Worm (Caenorhabditis elegans) whole organism, young adult: Measurements from ENCODE around the gene C13A2.9.
"Not testable (repeated sequence)": the region's sequence is repeated elsewhere in the genome, so short reads cannot be mapped to it uniquely, and the experiment has no call there.

ENCODE experiments used
- C06A6.2 ChIP-seq: fragments of 200-800 bp; sonication (Bioruptor generic); conservative IDR thresholded peaks from 2 replicates; pipeline ENCODE4 v1.3.6; 2022; ENCODE audit warnings: missing genetic modification characterization, missing compliant biosample characterization
- F39B2.1 ChIP-seq: fragments of 200-800 bp; sonication (Bioruptor generic); IDR thresholded peaks from 2 replicates; pipeline ENCODE4 v1.3.6; 2022; ENCODE audit warnings: missing genetic modification reagents, missing genetic modification characterization, missing compliant biosample characterization
- F55B11.4 ChIP-seq: sonication (generic microtip); optimal IDR thresholded peaks from 2 replicates; lab custom pipeline; 2016; ENCODE audit warnings: missing compliant biosample characterization, missing genetic modification characterization, borderline replicate concordance; ENCODE audit not compliant: insufficient read depth
- F57C9.4 ChIP-seq: sonication (generic microtip); optimal IDR thresholded peaks from 2 replicates; lab custom pipeline; 2017; ENCODE audit warnings: mild to moderate bottlenecking, missing genetic modification characterization, missing compliant biosample characterization
- Y79H2A.3 ChIP-seq: fragments of 200-800 bp; sonication (Bioruptor generic); conservative IDR thresholded peaks from 2 replicates; pipeline ENCODE4 v1.3.6; 2022; ENCODE audit warnings: missing genetic modification reagents, missing genetic modification characterization, missing compliant biosample characterization
- ZK185.1 ChIP-seq: sonication (generic microtip); optimal IDR thresholded peaks from 2 replicates; lab custom pipeline; 2016; ENCODE audit warnings: mild to moderate bottlenecking, missing genetic modification characterization, missing compliant biosample characterization; ENCODE audit not compliant: poor library complexity, severe bottlenecking
- akir-1 ChIP-seq: fragments of 200-800 bp; sonication (Bioruptor generic); optimal IDR thresholded peaks from 2 replicates; lab custom pipeline; 2018; ENCODE audit warnings: mild to moderate bottlenecking, missing genetic modification characterization, moderate library complexity, missing compliant biosample characterization
- atf-7 ChIP-seq: sonication (generic microtip); optimal IDR thresholded peaks from 2 replicates; lab custom pipeline; 2017; ENCODE audit warnings: mild to moderate bottlenecking, missing genetic modification characterization, missing compliant biosample characterization
- attf-3 ChIP-seq: fragments of 200-800 bp; sonication (Bioruptor generic); conservative IDR thresholded peaks from 2 replicates; pipeline ENCODE4 v1.3.6; 2022; ENCODE audit warnings: missing genetic modification reagents, missing genetic modification characterization, missing compliant biosample characterization
- attf-5 ChIP-seq: fragments of 200-800 bp; sonication (Bioruptor generic); optimal IDR thresholded peaks from 2 replicates; lab custom pipeline; 2018; ENCODE audit warnings: mild to moderate bottlenecking, missing genetic modification characterization, missing compliant biosample characterization
- attf-6 ChIP-seq: fragments of 200-800 bp; sonication (Bioruptor generic); IDR thresholded peaks from 2 replicates; pipeline ENCODE4 v1.3.6; 2022; ENCODE audit warnings: missing genetic modification reagents, missing genetic modification characterization, missing compliant biosample characterization
- bed-1 ChIP-seq: fragments of 200-800 bp; sonication (Bioruptor generic); IDR thresholded peaks from 2 replicates; pipeline ENCODE4 v1.3.6; 2022; ENCODE audit warnings: missing genetic modification reagents, missing genetic modification characterization, missing compliant biosample characterization
- ceh-100 ChIP-seq: fragments of 200-800 bp; sonication (Bioruptor generic); IDR thresholded peaks from 2 replicates; pipeline ENCODE4 v1.3.6; 2022; ENCODE audit warnings: missing genetic modification reagents, missing genetic modification characterization, missing compliant biosample characterization
- dox-1 ChIP-seq: fragments of 200-800 bp; sonication (Bioruptor generic); IDR thresholded peaks from 2 replicates; pipeline ENCODE4 v1.3.6; 2022; ENCODE audit warnings: missing genetic modification reagents, missing genetic modification characterization, missing compliant biosample characterization
- dpff-1 ChIP-seq: sonication (generic microtip); optimal IDR thresholded peaks from 2 replicates; lab custom pipeline; 2017; ENCODE audit warnings: mild to moderate bottlenecking, missing genetic modification characterization, missing compliant biosample characterization
- egrh-3 ChIP-seq: fragments of 200-800 bp; sonication (Bioruptor generic); IDR thresholded peaks from 2 replicates; pipeline ENCODE4 v1.3.6; 2022; ENCODE audit warnings: missing genetic modification reagents, missing genetic modification characterization, missing compliant biosample characterization
- gei-17 ChIP-seq: fragments of 200-800 bp; sonication (Bioruptor generic); optimal IDR thresholded peaks from 2 replicates; lab custom pipeline; 2018; ENCODE audit warnings: mild to moderate bottlenecking, missing genetic modification characterization, missing compliant biosample characterization
- him-1 ChIP-seq: sonication (generic microtip); optimal IDR thresholded peaks from 2 replicates; lab custom pipeline; 2016; ENCODE audit warnings: missing genotype, missing genetic modification reagents, missing genetic modification characterization, missing compliant biosample characterization
- hlh-26 ChIP-seq: fragments of 200-800 bp; sonication (Bioruptor generic); conservative IDR thresholded peaks from 2 replicates; pipeline ENCODE4 v1.3.6; 2022; ENCODE audit warnings: missing genetic modification reagents, missing genetic modification characterization, missing compliant biosample characterization
- let-607 ChIP-seq, 2 experiments: fragments of 200-800 bp in 1 of 2; sonication (Bioruptor generic) in 1 of 2; sonication (generic microtip) in 1 of 2; optimal IDR thresholded peaks; 2 replicates each; lab custom pipeline; 2016 to 2018; ENCODE audit warnings: mild to moderate bottlenecking in 2 of 2, missing compliant biosample characterization in 2 of 2, missing genetic modification characterization in 2 of 2, moderate library complexity in 2 of 2, missing genotype in 1 of 2
- lin-35 ChIP-seq, 3 experiments: fragments of 150-350 bp in 2 of 3; sonication (generic microtip) in 1 of 3; optimal IDR thresholded peaks; 2 replicates each; lab custom pipeline; 2014 to 2018; ENCODE audit warnings: missing biosample characterization in 3 of 3, missing genetic modification characterization in 3 of 3, missing genetic modification reagents in 3 of 3
- lin-40 ChIP-seq: sonication (generic microtip); optimal IDR thresholded peaks from 2 replicates; lab custom pipeline; 2016; ENCODE audit warnings: missing genetic modification characterization, mild to moderate bottlenecking, missing compliant biosample characterization, missing genotype, missing genetic modification reagents
- lsl-1 ChIP-seq: fragments of 200-800 bp; sonication (Bioruptor generic); optimal IDR thresholded peaks from 2 replicates; lab custom pipeline; 2018; ENCODE audit warnings: mild to moderate bottlenecking, missing genetic modification characterization, moderate library complexity, missing compliant biosample characterization
- madf-3 ChIP-seq: fragments of 200-800 bp; sonication (Bioruptor generic); IDR thresholded peaks from 2 replicates; pipeline ENCODE4 v1.3.6; 2022; ENCODE audit warnings: missing genetic modification reagents, missing genetic modification characterization, missing compliant biosample characterization
- madf-6 ChIP-seq: fragments of 200-800 bp; sonication (Bioruptor generic); IDR thresholded peaks from 2 replicates; pipeline ENCODE4 v1.3.6; 2022; ENCODE audit warnings: missing genetic modification reagents, missing genetic modification characterization, missing compliant biosample characterization
- nfya-1 ChIP-seq: sonication (generic microtip); optimal IDR thresholded peaks from 2 replicates; lab custom pipeline; 2017; ENCODE audit warnings: antibody characterized with exemption, missing compliant biosample characterization, missing genetic modification characterization, borderline replicate concordance; ENCODE audit not compliant: insufficient read depth
- pbrm-1 ChIP-seq: fragments of 200-800 bp; sonication (Bioruptor generic); IDR thresholded peaks from 2 replicates; pipeline ENCODE4 v1.3.6; 2022; ENCODE audit warnings: missing genetic modification reagents, missing genetic modification characterization, missing compliant biosample characterization
- snpc-1.1 ChIP-seq: sonication (generic microtip); optimal IDR thresholded peaks from 2 replicates; lab custom pipeline; 2017; ENCODE audit warnings: missing genetic modification characterization, mild to moderate bottlenecking, missing compliant biosample characterization, antibody characterized with exemption, moderate library complexity, missing genotype, missing genetic modification reagents; ENCODE audit not compliant: insufficient read depth
- snpc-1.3 ChIP-seq: sonication (generic microtip); optimal IDR thresholded peaks from 2 replicates; lab custom pipeline; 2017; ENCODE audit warnings: missing genetic modification characterization, mild to moderate bottlenecking, missing compliant biosample characterization, antibody characterized with exemption, moderate library complexity, missing genotype, missing genetic modification reagents; ENCODE audit not compliant: insufficient read depth
- snpc-4 ChIP-seq, 5 experiments: fragments of 150-350 bp in 1 of 5; sonication (generic microtip) in 4 of 5; optimal IDR thresholded peaks; 2 replicates each; lab custom pipeline; 2014 to 2018; ENCODE audit warnings: missing genetic modification characterization in 5 of 5, missing biosample characterization in 3 of 5, antibody characterized with exemption in 2 of 5, mild to moderate bottlenecking in 2 of 5, missing compliant biosample characterization in 2 of 5, missing genotype in 2 of 5, moderate library complexity in 2 of 5, missing genetic modification reagents in 1 of 5
- unc-62 ChIP-seq: fragments of 150-350 bp; optimal IDR thresholded peaks from 2 replicates; lab custom pipeline; 2014; ENCODE audit warnings: missing biosample characterization, missing genetic modification reagents, missing genetic modification characterization
- zim-3 ChIP-seq: sonication (generic microtip); optimal IDR thresholded peaks from 2 replicates; lab custom pipeline; 2017; ENCODE audit warnings: mild to moderate bottlenecking, missing genetic modification characterization, moderate library complexity, missing compliant biosample characterization

The C13A2.9 gene

ce11 chrV:7264042-7264441, at the start of gene C13A2.9:
C13A2.9 (minus strand) TSS chrV:7264142.
- no peak for TF ChIP-seq attf-5 (GFP tag; lab: Kevin White, UChicago)
- TF ChIP-seq, all 124 proteins: peak for 0

- no peak for TF ChIP-seq egrh-3 (GFP tag; lab: Robert Waterston, UW)
- TF ChIP-seq dox-1 (GFP tag; lab: Robert Waterston, UW): no peak
- TF ChIP-seq pbrm-1 (GFP tag; lab: Robert Waterston, UW): no peak
- TF ChIP-seq bed-1 (GFP tag; lab: Robert Waterston, UW): no peak
- no peak for TF ChIP-seq zim-3
- TF ChIP-seq snpc-1.3 (tag; lab: Kevin White, UChicago): no peak
Measured at ce11 chrV:7313233-7313632, 49.3 kb upstream of the C13A2.9 start, which contains the start of gene srx-6. srx-6 (minus strand) TSS chrV:7313333.

ce11 chrV:7307089-7307488, 43.1 kb upstream of the C13A2.9 start, which contains the start of gene F07G11.1:
F07G11.1 (plus strand) TSS chrV:7307389.
- TF ChIP-seq zim-3 (no peak), atf-7 (tag; lab: Kevin White, UChicago) (no peak), snpc-4 (GFP tag; optimal IDR thresholded peaks at IDR 0.05; lab: Kevin White, UChicago) (no peak), snpc-4 (tag; optimal IDR thresholded peaks at IDR 0.05; lab: Kevin White, UChicago) (no peak), C06A6.2 (GFP tag; lab: Robert Waterston, UW) (no peak), F39B2.1 (GFP tag; lab: Robert Waterston, UW) (no peak), unc-62 (GFP tag; lab: Kevin White, UChicago) (no peak), akir-1 (no peak), ZK185.1 (no peak), F57C9.4 (tag; lab: Kevin White, UChicago) (no peak), lin-35 (GFP tag; optimal IDR thresholded peaks at IDR 0.05; lab: Kevin White, UChicago) (no peak), attf-6 (GFP tag; lab: Robert Waterston, UW) (no peak), snpc-1.1 (tag; lab: Kevin White, UChicago) (no peak), let-607 (tag; optimal IDR thresholded peaks at IDR 0.05; lab: Kevin White, UChicago) (no peak), ceh-100 (GFP tag; lab: Robert Waterston, UW) (no peak), dpff-1 (tag; lab: Kevin White, UChicago) (no peak), gei-17 (no peak), lin-40 (tag; lab: Kevin White, UChicago) (no peak)
- TF ChIP-seq, all 124 proteins: peak for 0

- not testable (repeated sequence) for TF ChIP-seq madf-6; F57C9.4 (tag; lab: Kevin White, UChicago); hlh-26 (GFP tag; lab: Robert Waterston, UW)
Measured at ce11 chrV:7304506-7304905, 40.6 kb upstream of the C13A2.9 start, which contains the start of gene F07G11.2. F07G11.2 (plus strand) TSS chrV:7304806.

ce11 chrV:7298463-7298862, 34.5 kb upstream of the C13A2.9 start, which contains the start of gene F07G11.3:
F07G11.3 (plus strand) TSS chrV:7298763.
- TF ChIP-seq nfya-1 (tag; lab: Kevin White, UChicago): no peak
- TF ChIP-seq madf-3 (GFP tag; lab: Robert Waterston, UW): no peak
- TF ChIP-seq attf-3 (GFP tag; lab: Robert Waterston, UW): no peak
- TF ChIP-seq F55B11.4 (tag; lab: Kevin White, UChicago): no peak
- no peak for TF ChIP-seq lin-40 (tag; lab: Kevin White, UChicago)
- no peak for TF ChIP-seq Y79H2A.3
- no peak for TF ChIP-seq lsl-1 (GFP tag; lab: Kevin White, UChicago)
- no peak for TF ChIP-seq bed-1 (GFP tag; lab: Robert Waterston, UW)
- TF ChIP-seq him-1: no peak
